Fruit fly (Drosophila melanogaster) whole organism, wandering third instar larva: ENCODE results near the gene Zip99C.

Experiments
- Abd-B ChIP-seq: fragments of >200 bp; optimal IDR thresholded peaks from 2 replicates; lab custom pipeline; 2017; ENCODE audit warnings: missing biosample characterization, missing genetic modification characterization
- Dif ChIP-seq: fragments of 200-275, 200-300 bp; sonication (Bioruptor generic); optimal IDR thresholded peaks from 2 replicates; lab custom pipeline; 2018; ENCODE audit warnings: missing biosample characterization, missing genetic modification characterization; ENCODE audit not compliant: partially characterized antibody
- HLH106 ChIP-seq: fragments of 200-800 bp; optimal IDR thresholded peaks from 3 replicates; lab custom pipeline; 2019; ENCODE audit warnings: missing biosample characterization, mild to moderate bottlenecking, missing genetic modification characterization, moderate library complexity
- Hr78 ChIP-seq: fragments of >200 bp; optimal IDR thresholded peaks from 2 replicates; lab custom pipeline; 2017; ENCODE audit warnings: missing biosample characterization, missing genetic modification characterization
- Myc ChIP-seq: fragments of >200 bp; optimal IDR thresholded peaks from 2 replicates; lab custom pipeline; 2017
- brk ChIP-seq: fragments of 200-800 bp; sonication (Bioruptor generic); optimal IDR thresholded peaks from 2 replicates; lab custom pipeline; 2016; ENCODE audit warnings: missing biosample characterization, mild to moderate bottlenecking, missing genetic modification characterization
- ey ChIP-seq: fragments of 200-800 bp; sonication (Bioruptor generic); optimal IDR thresholded peaks from 2 replicates; lab custom pipeline; 2016; ENCODE audit warnings: missing biosample characterization, missing genetic modification characterization
- fru ChIP-seq: fragments of 200-800 bp; sonication (Bioruptor generic); optimal IDR thresholded peaks from 3 replicates; lab custom pipeline; 2016; ENCODE audit warnings: missing biosample characterization, mild to moderate bottlenecking, missing genetic modification characterization
- h ChIP-seq: fragments of 200-800 bp; sonication (Bioruptor generic); optimal IDR thresholded peaks from 3 replicates; lab custom pipeline; 2016; ENCODE audit warnings: missing biosample characterization, mild to moderate bottlenecking, missing genetic modification characterization
- pan ChIP-seq: fragments of >200 bp; optimal IDR thresholded peaks from 2 replicates; lab custom pipeline; 2017
- rgr ChIP-seq: fragments of 200-800 bp; sonication (Bioruptor generic); optimal IDR thresholded peaks from 3 replicates; lab custom pipeline; 2016; ENCODE audit warnings: missing biosample characterization, mild to moderate bottlenecking, missing genetic modification characterization
- sv ChIP-seq: fragments of 200-800 bp; sonication (Bioruptor generic); optimal IDR thresholded peaks from 3 replicates; lab custom pipeline; 2016; ENCODE audit warnings: missing biosample characterization, missing genetic modification characterization

- TF ChIP-seq Abd-B: no peak
- no peak for TF ChIP-seq Myc (lab: Kevin White, UChicago)
- TF ChIP-seq Dif: no peak
- no peak for TF ChIP-seq ey (GFP tag; lab: Kevin White, UChicago)
- TF ChIP-seq h (GFP tag; lab: Kevin White, UChicago): peak; percentile 52
- TF ChIP-seq rgr (GFP tag; lab: Kevin White, UChicago): peak; percentile 21
- no peak for TF ChIP-seq fru (GFP tag; lab: Kevin White, UChicago)
- TF ChIP-seq pan: no peak
- TF ChIP-seq sv (GFP tag; lab: Kevin White, UChicago): no peak
- TF ChIP-seq Hr78 (GFP tag; lab: Kevin White, UChicago): no peak
- no peak for TF ChIP-seq HLH106 (tag; lab: Kevin White, UChicago)
- no peak for TF ChIP-seq brk (GFP tag; lab: Kevin White, UChicago)
Measured at dm6 chr3R:29891183-29891582, 22.5 kb upstream of the Zip99C start.
